Fruit fly (Drosophila melanogaster): Measurements from ENCODE around the gene Pex19.

Pex19 gene

dm6 chr2L:12103231-12104210, 11.9 kb downstream of the Pex19 start, which contains the start of the genes Patsas and ThrRS (continued):
- TF ChIP-seq CG10959 (GFP tag; IDR thresholded peaks at IDR 0.05), result peak; percentile 57
- TF ChIP-seq sisA (GFP tag; IDR thresholded peaks at IDR 0.05), result peak; percentile 86
- TF ChIP-seq nerfin-2 (GFP tag; IDR thresholded peaks at IDR 0.05; ENCODE audit: partially characterized antibody), result no peak
- peak; percentile 86 for TF ChIP-seq esg (GFP tag; conservative IDR thresholded peaks at IDR 0.05)
- no peak for TF ChIP-seq Stat92E (GFP tag; optimal IDR thresholded peaks at IDR 0.05)
- peak; percentile 97 for TF ChIP-seq onecut (GFP tag; IDR thresholded peaks at IDR 0.05)
- TF ChIP-seq pum (GFP tag; optimal IDR thresholded peaks at IDR 0.05), result peak; percentile 67
- TF ChIP-seq ham (GFP tag; IDR thresholded peaks at IDR 0.05), result no peak
- peak; percentile 78; the same call in 1 of the 2 replicates for TF ChIP-seq ara (GFP tag; IDR thresholded peaks at IDR 0.05)
- no peak for TF ChIP-seq pfk (GFP tag; optimal IDR thresholded peaks at IDR 0.05)
- peak; percentile 81 for TF ChIP-seq E2f1 (GFP tag; IDR thresholded peaks at IDR 0.05)
- peak; percentile 93 for TF ChIP-seq CG9817 (tag; optimal IDR thresholded peaks at IDR 0.05)
- peak; percentile 24 for TF ChIP-seq CG12071 (GFP tag; optimal IDR thresholded peaks at IDR 0.05)
- TF ChIP-seq Atf-2 (GFP tag; optimal IDR thresholded peaks at IDR 0.05), result no peak
- peak; percentile 90 for TF ChIP-seq CG3847 (GFP tag; IDR thresholded peaks at IDR 0.05)
- TF ChIP-seq Bteb2 (GFP tag; optimal IDR thresholded peaks at IDR 0.05), result peak; percentile 69
- peak; percentile 79 for TF ChIP-seq Nf-YC (tag; optimal IDR thresholded peaks at IDR 0.05)
- TF ChIP-seq CG32532 (GFP tag; IDR thresholded peaks at IDR 0.05), result peak; percentile 88
- TF ChIP-seq fd64A (GFP tag; optimal IDR thresholded peaks at IDR 0.05), result no peak
- TF ChIP-seq CkIIα-i1 (GFP tag; IDR thresholded peaks at IDR 0.05), result no peak
- TF ChIP-seq CG17328 (GFP tag; IDR thresholded peaks at IDR 0.05), result peak; percentile 76
- TF ChIP-seq CG10431 (GFP tag; optimal IDR thresholded peaks at IDR 0.05), result peak; percentile 33
- TF ChIP-seq CG4617 (GFP tag; optimal IDR thresholded peaks at IDR 0.05; ENCODE audit: borderline replicate concordance), result peak; percentile 73
- TF ChIP-seq toy (GFP tag; IDR thresholded peaks at IDR 0.05), result no peak
- peak; percentile 82 for TF ChIP-seq CG9727 (GFP tag; optimal IDR thresholded peaks at IDR 0.05)
- no peak for TF ChIP-seq CG14860 (GFP tag; IDR thresholded peaks at IDR 0.05; ENCODE audit: partially characterized antibody)
- no peak for TF ChIP-seq eve (GFP tag; optimal IDR thresholded peaks at IDR 0.05)
- peak; percentile 69 for TF ChIP-seq CG31388 (GFP tag; optimal IDR thresholded peaks at IDR 0.05)
- TF ChIP-seq CG16815 (GFP tag; optimal IDR thresholded peaks at IDR 0.05), result peak; percentile 87
- peak; percentile 52 for TF ChIP-seq CG9609 (GFP tag; optimal IDR thresholded peaks at IDR 0.05)
- no peak for TF ChIP-seq HLH4C (GFP tag; IDR thresholded peaks at IDR 0.05; ENCODE audit: partially characterized antibody)
- no peak for TF ChIP-seq z (GFP tag; IDR thresholded peaks at IDR 0.05)
- peak; percentile 46 for TF ChIP-seq CG1647 (GFP tag; optimal IDR thresholded peaks at IDR 0.05)
- peak; percentile 84 for TF ChIP-seq Fer2 (tag; optimal IDR thresholded peaks at IDR 0.05)
- TF ChIP-seq sc (optimal IDR thresholded peaks at IDR 0.05), result no peak
- peak; percentile 72 for TF ChIP-seq sc (GFP tag; optimal IDR thresholded peaks at IDR 0.05)
- peak; percentile 80 for TF ChIP-seq Awh (GFP tag; IDR thresholded peaks at IDR 0.05)
- no peak for TF ChIP-seq CG42726 (GFP tag; IDR thresholded peaks at IDR 0.05; ENCODE audit: partially characterized antibody)
- TF ChIP-seq CG15601 (tag; optimal IDR thresholded peaks at IDR 0.05), result peak; percentile 83
- peak; percentile 59; the same call in 1 of the 2 replicates for TF ChIP-seq bowl (GFP tag; IDR thresholded peaks at IDR 0.05)
- TF ChIP-seq ato (GFP tag; IDR thresholded peaks at IDR 0.05; ENCODE audit: partially characterized antibody), result no peak
- peak; percentile 73 for TF ChIP-seq Six4 (GFP tag; optimal IDR thresholded peaks at IDR 0.05)
- peak; percentile 53 for TF ChIP-seq CG1792 (GFP tag; optimal IDR thresholded peaks at IDR 0.05)
- TF ChIP-seq nom (GFP tag; optimal IDR thresholded peaks at IDR 0.05), result peak; percentile 14
- peak; percentile 95 for TF ChIP-seq CG9215 (GFP tag; IDR thresholded peaks at IDR 0.05)
- no peak for TF ChIP-seq sna (GFP tag; IDR thresholded peaks at IDR 0.05; ENCODE audit: partially characterized antibody)
- TF ChIP-seq Atf3 (GFP tag; optimal IDR thresholded peaks at IDR 0.05), result peak; percentile 73
- TF ChIP-seq bcd (GFP tag; optimal IDR thresholded peaks at IDR 0.05), result peak; percentile 87

All from whole organism, embryonic.